Worm (Caenorhabditis elegans) whole organism, L4 larva: ENCODE data around the gene F23F1.6.

ENCODE experiments used
- hlh-30 ChIP-seq: sonication (generic microtip); optimal IDR thresholded peaks from 2 replicates; lab custom pipeline; 2017; ENCODE audit warnings: antibody characterized with exemption, mild to moderate bottlenecking, missing genetic modification characterization, missing compliant biosample characterization; ENCODE audit not compliant: insufficient read depth
- nhr-237 ChIP-seq: sonication (generic microtip); optimal IDR thresholded peaks from 2 replicates; lab custom pipeline; 2017; ENCODE audit warnings: missing biosample characterization, missing genetic modification characterization
- pha-4 ChIP-seq, 2 experiments: fragments of 150-350 bp in 1 of 2; fragments of 200-800 bp in 1 of 2; sonication (Bioruptor generic) in 1 of 2; IDR thresholded peaks in 1 of 2; optimal IDR thresholded peaks in 1 of 2; 2 replicates each; pipeline versions ENCODE4 v1.3.6 to Lab custom; 2014 to 2022; ENCODE audit warnings: missing genetic modification characterization in 2 of 2, missing genetic modification reagents in 2 of 2, missing biosample characterization in 1 of 2, missing compliant biosample characterization in 1 of 2

ce11 chrII:67663-68062 is 30.6 kb upstream of the F23F1.6 start:
- TF ChIP-seq nhr-237 (tag; lab: Kevin White, UChicago) (no peak), pha-4 (GFP tag; IDR thresholded peaks at IDR 0.05; lab: Robert Waterston, UW) (no peak), pha-4 (tag; optimal IDR thresholded peaks at IDR 0.05; lab: Kevin White, UChicago) (no peak), hlh-30 (tag; lab: Kevin White, UChicago) (no peak)
